Worm (Caenorhabditis elegans) whole organism, L4 larva: Measurements from ENCODE around the gene M7.7.

Experiments
- D1046.2 ChIP-seq: fragments of 200-800 bp; sonication (Bioruptor generic); IDR thresholded peaks from 2 replicates; pipeline ENCODE4 v1.3.6; 2022; ENCODE audit warnings: missing genetic modification characterization, missing compliant biosample characterization
- F10B5.3 ChIP-seq: sonication (generic microtip); optimal IDR thresholded peaks from 2 replicates; lab custom pipeline; 2016; ENCODE audit warnings: mild to moderate bottlenecking, missing genetic modification characterization, missing compliant biosample characterization
- F37D6.2 ChIP-seq: sonication (generic microtip); optimal IDR thresholded peaks from 2 replicates; lab custom pipeline; 2016; ENCODE audit warnings: mild to moderate bottlenecking, missing genetic modification characterization, missing compliant biosample characterization
- F44E2.7 ChIP-seq: fragments of 200-800 bp; sonication (Bioruptor generic); IDR thresholded peaks from 2 replicates; pipeline ENCODE4 v2.1.2; 2022; ENCODE audit warnings: missing genetic modification characterization, missing compliant biosample characterization
- T20F7.1 ChIP-seq: fragments of 200-800 bp; sonication (Bioruptor generic); optimal IDR thresholded peaks from 2 replicates; lab custom pipeline; 2018; ENCODE audit warnings: mild to moderate bottlenecking, missing genetic modification characterization, missing compliant biosample characterization
- Y105C5A.15 ChIP-seq: fragments of 200-800 bp; sonication (Bioruptor generic); IDR thresholded peaks from 2 replicates; pipeline ENCODE4 v1.3.6; 2022; ENCODE audit warnings: missing genetic modification characterization, missing compliant biosample characterization
- Y48G9A.11 ChIP-seq: fragments of 200-800 bp; sonication (Bioruptor generic); IDR thresholded peaks from 2 replicates; pipeline ENCODE4 v1.3.6; 2022; ENCODE audit warnings: missing genetic modification reagents, missing genetic modification characterization, missing compliant biosample characterization
- Y5F2A.4 ChIP-seq: fragments of 200-800 bp; sonication (Bioruptor generic); optimal IDR thresholded peaks from 2 replicates; lab custom pipeline; 2018; ENCODE audit warnings: mild to moderate bottlenecking, missing genetic modification characterization, missing compliant biosample characterization
- ZK337.2 ChIP-seq: fragments of 200-800 bp; sonication (Bioruptor generic); IDR thresholded peaks from 2 replicates; pipeline ENCODE4 v1.3.6; 2022; ENCODE audit warnings: missing genetic modification reagents, missing genetic modification characterization, missing compliant biosample characterization
- ZK546.5 ChIP-seq, 2 experiments: sonication (generic microtip); optimal IDR thresholded peaks; 2 replicates each; lab custom pipeline; 2017; ENCODE audit warnings: missing biosample characterization in 2 of 2, missing genetic modification characterization in 2 of 2
- arid-1 ChIP-seq: fragments of 200-800 bp; sonication (Bioruptor generic); conservative IDR thresholded peaks from 2 replicates; pipeline ENCODE4 v1.3.6; 2022; ENCODE audit warnings: missing genetic modification reagents, missing genetic modification characterization, missing compliant biosample characterization
- attf-4 ChIP-seq: sonication (generic microtip); optimal IDR thresholded peaks from 3 replicates; lab custom pipeline; 2017; ENCODE audit warnings: missing biosample characterization, missing genetic modification characterization
- ceh-20 ChIP-seq: fragments of 200-800 bp; sonication (Bioruptor generic); IDR thresholded peaks from 2 replicates; pipeline ENCODE4 v1.3.6; 2022; ENCODE audit warnings: missing genetic modification reagents, missing genetic modification characterization, missing compliant biosample characterization
- ceh-28 ChIP-seq: fragments of 150-350 bp; optimal IDR thresholded peaks from 2 replicates; lab custom pipeline; 2014; ENCODE audit warnings: missing biosample characterization, missing genetic modification reagents, missing genetic modification characterization
- ceh-32 ChIP-seq: sonication (generic microtip); optimal IDR thresholded peaks from 2 replicates; lab custom pipeline; 2016; ENCODE audit warnings: mild to moderate bottlenecking, missing genetic modification characterization, missing compliant biosample characterization; ENCODE audit not compliant: poor library complexity
- ceh-44 ChIP-seq: fragments of 200-800 bp; sonication (Bioruptor generic); IDR thresholded peaks from 2 replicates; pipeline ENCODE4 v1.3.6; 2022; ENCODE audit warnings: missing genetic modification reagents, missing genetic modification characterization, missing compliant biosample characterization
- ceh-62 ChIP-seq: sonication (generic microtip); optimal IDR thresholded peaks from 2 replicates; lab custom pipeline; 2017; ENCODE audit warnings: missing biosample characterization, missing genetic modification characterization
- cey-2 ChIP-seq: sonication (generic microtip); optimal IDR thresholded peaks from 3 replicates; lab custom pipeline; 2017; ENCODE audit warnings: missing genetic modification characterization, mild to moderate bottlenecking, missing compliant biosample characterization, antibody characterized with exemption, borderline replicate concordance; ENCODE audit not compliant: insufficient read depth
- daf-19 ChIP-seq: fragments of 200-800 bp; sonication (Bioruptor generic); conservative IDR thresholded peaks from 2 replicates; pipeline ENCODE4 v1.3.6; 2022; ENCODE audit warnings: missing genetic modification characterization, missing compliant biosample characterization
- dmd-9 ChIP-seq: fragments of 200-800 bp; sonication (Bioruptor generic); IDR thresholded peaks from 2 replicates; pipeline ENCODE4 v1.3.6; 2022; ENCODE audit warnings: missing genetic modification reagents, missing genetic modification characterization, missing compliant biosample characterization
- dpl-1 ChIP-seq: fragments of 150-350 bp; optimal IDR thresholded peaks from 2 replicates; lab custom pipeline; 2014; ENCODE audit warnings: missing biosample characterization, missing genetic modification reagents, missing genetic modification characterization
- fkh-10 ChIP-seq: fragments of 150-350 bp; optimal IDR thresholded peaks from 2 replicates; lab custom pipeline; 2014; ENCODE audit warnings: missing biosample characterization, missing genetic modification reagents, missing genetic modification characterization
- gei-8 ChIP-seq: fragments of 200-800 bp; sonication (Bioruptor generic); optimal IDR thresholded peaks from 2 replicates; lab custom pipeline; 2018; ENCODE audit warnings: mild to moderate bottlenecking, missing genetic modification characterization, missing compliant biosample characterization
- hif-1 ChIP-seq, 2 experiments: sonication (generic microtip); optimal IDR thresholded peaks; 2 replicates each; lab custom pipeline; 2016 to 2017; ENCODE audit warnings: missing compliant biosample characterization in 2 of 2, missing genetic modification characterization in 2 of 2, missing genetic modification reagents in 2 of 2, missing genotype in 2 of 2, mild to moderate bottlenecking in 1 of 2
- hlh-11 ChIP-seq: fragments of 200-800 bp; sonication (Bioruptor generic); optimal IDR thresholded peaks from 2 replicates; lab custom pipeline; 2018; ENCODE audit warnings: mild to moderate bottlenecking, missing genetic modification characterization, missing compliant biosample characterization
- jun-1 ChIP-seq: fragments of 150-350 bp; optimal IDR thresholded peaks from 2 replicates; lab custom pipeline; 2014; ENCODE audit warnings: missing biosample characterization, missing genetic modification reagents, missing genetic modification characterization
- lin-1 ChIP-seq: fragments of 200-800 bp; sonication (Bioruptor generic); IDR thresholded peaks from 2 replicates; pipeline ENCODE4 v1.3.6; 2022; ENCODE audit warnings: missing genetic modification reagents, missing genetic modification characterization, missing compliant biosample characterization
- lin-38 ChIP-seq: fragments of 200-800 bp; sonication (Bioruptor generic); IDR thresholded peaks from 2 replicates; pipeline ENCODE4 v1.3.6; 2022; ENCODE audit warnings: missing genetic modification reagents, missing genetic modification characterization, missing compliant biosample characterization
- madf-5 ChIP-seq, 2 experiments: fragments of 200-800 bp; sonication (Bioruptor generic); IDR thresholded peaks; 2 replicates each; pipeline ENCODE4 v1.3.6; 2022; ENCODE audit warnings: missing compliant biosample characterization in 2 of 2, missing genetic modification characterization in 2 of 2
- mdl-1 ChIP-seq, 2 experiments: fragments of 150-350 bp in 1 of 2; sonication (generic microtip) in 1 of 2; optimal IDR thresholded peaks; 2 replicates each; lab custom pipeline; 2014 to 2017; ENCODE audit warnings: missing biosample characterization in 2 of 2, missing genetic modification characterization in 2 of 2
- mdt-29 ChIP-seq: fragments of 200-800 bp; sonication (Bioruptor generic); IDR thresholded peaks from 2 replicates; pipeline ENCODE4 v1.3.6; 2022; ENCODE audit warnings: missing genetic modification reagents, missing genetic modification characterization, missing compliant biosample characterization
- mep-1 ChIP-seq: fragments of 150-350 bp; sonication (generic microtip); optimal IDR thresholded peaks from 3 replicates; lab custom pipeline; 2014; ENCODE audit warnings: missing biosample characterization, missing genetic modification characterization
- mxl-2 ChIP-seq: fragments of 200-800 bp; sonication (Bioruptor generic); conservative IDR thresholded peaks from 2 replicates; pipeline ENCODE4 v1.3.6; 2022; ENCODE audit warnings: missing genetic modification reagents, missing genetic modification characterization, missing compliant biosample characterization
- mxl-3 ChIP-seq: fragments of 200-800 bp; sonication (Bioruptor generic); optimal IDR thresholded peaks from 2 replicates; lab custom pipeline; 2018; ENCODE audit warnings: mild to moderate bottlenecking, missing genetic modification characterization, missing compliant biosample characterization
- nhr-102 ChIP-seq: sonication (generic microtip); optimal IDR thresholded peaks from 2 replicates; lab custom pipeline; 2016; ENCODE audit warnings: mild to moderate bottlenecking, missing genetic modification characterization, moderate library complexity, missing compliant biosample characterization
- nhr-11 ChIP-seq: fragments of 150-350 bp; optimal IDR thresholded peaks from 2 replicates; lab custom pipeline; 2014; ENCODE audit warnings: missing biosample characterization, missing genetic modification characterization
- nhr-237 ChIP-seq: sonication (generic microtip); optimal IDR thresholded peaks from 2 replicates; lab custom pipeline; 2017; ENCODE audit warnings: missing biosample characterization, missing genetic modification characterization
- nhr-28 ChIP-seq: fragments of 150-350 bp; optimal IDR thresholded peaks from 2 replicates; lab custom pipeline; 2014; ENCODE audit warnings: missing biosample characterization, missing genetic modification characterization
- nhr-41 ChIP-seq: fragments of 200-800 bp; sonication (Bioruptor generic); IDR thresholded peaks from 2 replicates; pipeline ENCODE4 v1.3.6; 2022; ENCODE audit warnings: missing genetic modification reagents, missing genetic modification characterization, missing compliant biosample characterization
- nhr-48 ChIP-seq: sonication (generic microtip); optimal IDR thresholded peaks from 2 replicates; lab custom pipeline; 2016; ENCODE audit warnings: mild to moderate bottlenecking, missing genetic modification characterization, missing compliant biosample characterization
- nhr-76 ChIP-seq: fragments of 150-350 bp; optimal IDR thresholded peaks from 2 replicates; lab custom pipeline; 2014; ENCODE audit warnings: missing biosample characterization, missing genetic modification characterization
- nhr-77 ChIP-seq: fragments of 150-350 bp; optimal IDR thresholded peaks from 2 replicates; lab custom pipeline; 2014; ENCODE audit warnings: missing biosample characterization, missing genetic modification characterization
- php-3 ChIP-seq: fragments of 200-800 bp; sonication (Bioruptor generic); IDR thresholded peaks from 2 replicates; pipeline ENCODE4 v1.3.6; 2022; ENCODE audit warnings: missing genetic modification reagents, missing genetic modification characterization, missing compliant biosample characterization
- rbr-2 ChIP-seq: sonication (generic microtip); optimal IDR thresholded peaks from 2 replicates; lab custom pipeline; 2016; ENCODE audit warnings: missing genotype, missing genetic modification characterization, missing compliant biosample characterization
- saeg-2 ChIP-seq: fragments of 200-800 bp; sonication (Bioruptor generic); IDR thresholded peaks from 2 replicates; pipeline ENCODE4 v1.3.6; 2022; ENCODE audit warnings: missing genetic modification reagents, missing genetic modification characterization, missing compliant biosample characterization
- set-16 ChIP-seq: fragments of 200-800 bp; sonication (Bioruptor generic); IDR thresholded peaks from 2 replicates; pipeline ENCODE4 v1.3.6; 2022; ENCODE audit warnings: missing genetic modification reagents, missing genetic modification characterization, missing compliant biosample characterization
- vab-7 ChIP-seq: fragments of 200-800 bp; sonication (Bioruptor generic); IDR thresholded peaks from 2 replicates; pipeline ENCODE4 v1.3.6; 2022; ENCODE audit warnings: missing genetic modification reagents, missing genetic modification characterization, missing compliant biosample characterization
- zfp-2 ChIP-seq: sonication (generic microtip); optimal IDR thresholded peaks from 2 replicates; lab custom pipeline; 2016; ENCODE audit warnings: mild to moderate bottlenecking, missing genetic modification characterization, missing compliant biosample characterization
- zfp-3 ChIP-seq: fragments of 200-800 bp; sonication (Bioruptor generic); conservative IDR thresholded peaks from 2 replicates; pipeline ENCODE4 v1.3.6; 2022; ENCODE audit warnings: missing genetic modification reagents, missing genetic modification characterization, missing compliant biosample characterization
- zip-11 ChIP-seq: fragments of 200-800 bp; sonication (Bioruptor generic); IDR thresholded peaks from 2 replicates; pipeline ENCODE4 v1.3.6; 2022; ENCODE audit warnings: missing genetic modification characterization, missing compliant biosample characterization

Gene M7.7

DNA sequence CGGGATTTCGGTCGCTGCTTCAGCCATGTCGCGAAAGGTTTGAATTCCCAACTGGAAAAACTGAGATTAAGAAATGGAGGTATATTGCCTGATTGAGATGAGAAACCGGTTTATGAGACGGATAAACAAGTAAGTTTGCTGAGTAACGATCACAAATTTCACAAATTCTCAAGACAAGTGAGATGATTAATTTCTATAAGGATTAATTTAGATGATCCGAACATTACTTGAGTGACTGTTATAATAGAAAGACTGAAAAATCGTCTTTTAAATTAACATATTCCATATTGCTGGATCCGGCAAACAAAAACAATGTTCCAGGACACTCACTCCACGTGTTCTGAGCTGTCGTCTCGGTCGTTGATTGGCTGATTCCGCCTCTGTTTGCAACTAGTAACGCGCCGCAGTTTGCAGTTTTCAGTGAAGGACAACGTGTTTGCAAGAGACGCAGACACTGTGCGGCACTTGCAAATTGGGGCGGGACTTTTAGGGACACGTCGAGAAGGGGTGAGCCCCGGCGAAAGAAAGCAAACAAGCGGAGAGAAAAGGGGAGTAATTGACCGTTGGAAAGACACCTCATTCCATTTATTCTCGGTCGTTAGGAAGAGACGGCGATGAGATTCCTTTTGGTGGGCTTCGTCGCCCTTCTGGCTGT is 29.3 kb downstream of the M7.7 start, which contains the start of the genes imp-2 and enpl-1 (continued):
- TF ChIP-seq nhr-11 (peak; percentile 83), gei-8 (peak; percentile 76), dmd-9 (GFP tag; lab: Robert Waterston, UW) (peak; percentile 55; the same call in 1 of the 2 replicates), Y105C5A.15 (GFP tag; lab: Robert Waterston, UW) (no peak), jun-1 (tag; lab: Kevin White, UChicago) (peak; percentile 71), set-16 (GFP tag; lab: Robert Waterston, UW) (peak; percentile 67), mdt-29 (GFP tag; lab: Robert Waterston, UW) (peak; percentile 60; the same call in 1 of the 2 replicates), nhr-102 (tag; lab: Kevin White, UChicago) (peak; percentile 82), nhr-28 (tag; lab: Kevin White, UChicago) (peak; percentile 73), D1046.2 (GFP tag; lab: Robert Waterston, UW) (no peak), cey-2 (no peak), nhr-48 (tag; lab: Kevin White, UChicago) (peak; percentile 62), saeg-2 (GFP tag; lab: Robert Waterston, UW) (peak; percentile 78), Y5F2A.4 (GFP tag; lab: Kevin White, UChicago) (no peak), mep-1 (tag; lab: Kevin White, UChicago) (peak; percentile 96), fkh-10 (GFP tag; lab: Kevin White, UChicago) (peak; percentile 85), T20F7.1 (GFP tag; lab: Kevin White, UChicago) (peak; percentile 85), Y48G9A.11 (GFP tag; lab: Robert Waterston, UW) (no peak), lin-38 (GFP tag; lab: Robert Waterston, UW) (peak; percentile 80), ceh-28 (tag; lab: Kevin White, UChicago) (no peak), F37D6.2 (tag; lab: Kevin White, UChicago) (peak; percentile 63), nhr-41 (GFP tag; lab: Robert Waterston, UW) (no peak), mxl-2 (GFP tag; lab: Robert Waterston, UW) (no peak), ZK546.5 (tag; optimal IDR thresholded peaks at IDR 0.05; lab: Kevin White, UChicago) (peak in 1 of 2 experiments; percentile 44), ZK337.2 (GFP tag; lab: Robert Waterston, UW) (no peak), daf-19 (no peak), ceh-32 (tag; lab: Kevin White, UChicago) (no peak), ceh-62 (tag; lab: Kevin White, UChicago) (no peak), F44E2.7 (GFP tag; lab: Robert Waterston, UW) (no peak), mdl-1 (tag; optimal IDR thresholded peaks at IDR 0.05; lab: Kevin White, UChicago) (peak; percentile 71 to 98), nhr-237 (tag; lab: Kevin White, UChicago) (no peak), rbr-2 (tag; lab: Kevin White, UChicago) (peak; percentile 90), zfp-3 (GFP tag; lab: Robert Waterston, UW) (0 out of 2 replicates have a peak, but pooled peaks have one; percentile 13), madf-5 (GFP tag; IDR thresholded peaks at IDR 0.05; lab: Robert Waterston, UW) (no peak), dpl-1 (GFP tag; lab: Kevin White, UChicago) (peak; percentile 78), hif-1 (tag; optimal IDR thresholded peaks at IDR 0.05; lab: Kevin White, UChicago) (peak; percentile 18 to 69), mxl-3 (GFP tag; lab: Kevin White, UChicago) (peak; percentile 100), vab-7 (GFP tag; lab: Robert Waterston, UW) (peak; percentile 67), arid-1 (peak; percentile 71), attf-4 (tag; lab: Kevin White, UChicago) (no peak), zip-11 (GFP tag; lab: Robert Waterston, UW) (no peak), ceh-20 (peak; percentile 68; the same call in 1 of the 2 replicates), F10B5.3 (tag; lab: Kevin White, UChicago) (peak; percentile 69), hlh-11 (peak; percentile 96), nhr-76 (no peak), nhr-77 (tag; lab: Kevin White, UChicago) (peak; percentile 77), ceh-44 (no peak), lin-1 (GFP tag; lab: Robert Waterston, UW) (peak; percentile 70; the same call in 1 of the 2 replicates), php-3 (peak; percentile 69; the same call in 1 of the 2 replicates), zfp-2 (tag; lab: Kevin White, UChicago) (peak; percentile 16)
